Worm (Caenorhabditis elegans) whole organism, L1 larva: ENCODE results near the gene F17E9.18.

Experiments
- F16B12.6 ChIP-seq: fragments of 150-350 bp; optimal IDR thresholded peaks from 2 replicates; lab custom pipeline; 2014; ENCODE audit warnings: missing biosample characterization, missing genetic modification characterization
- ceh-82 ChIP-seq, 3 experiments: fragments of 150-350 bp in 1 of 3; sonication (generic microtip) in 2 of 3; optimal IDR thresholded peaks; 2 replicates each; lab custom pipeline; 2014 to 2017; ENCODE audit warnings: missing biosample characterization in 3 of 3, missing genetic modification characterization in 3 of 3
- dpl-1 ChIP-seq, 3 experiments: fragments of 150-350 bp in 2 of 3; sonication (generic microtip) in 1 of 3; optimal IDR thresholded peaks; 2 replicates each; lab custom pipeline; 2014 to 2017; ENCODE audit warnings: missing biosample characterization in 3 of 3, missing genetic modification characterization in 3 of 3, missing genetic modification reagents in 3 of 3
- nhr-76 ChIP-seq: sonication (generic microtip); optimal IDR thresholded peaks from 2 replicates; lab custom pipeline; 2017; ENCODE audit warnings: missing biosample characterization, missing genetic modification characterization
- vab-15 ChIP-seq: sonication (generic microtip); optimal IDR thresholded peaks from 2 replicates; lab custom pipeline; 2017; ENCODE audit warnings: missing genotype, mild to moderate bottlenecking, missing genetic modification characterization, missing compliant biosample characterization
- xbp-1 ChIP-seq: sonication (generic microtip); optimal IDR thresholded peaks from 2 replicates; lab custom pipeline; 2016; ENCODE audit warnings: missing genetic modification characterization, missing compliant biosample characterization
- ztf-11 ChIP-seq, 2 experiments: sonication (generic microtip); optimal IDR thresholded peaks; 2 replicates each; lab custom pipeline; 2016 to 2017; ENCODE audit warnings: missing genetic modification characterization in 2 of 2, missing biosample characterization in 1 of 2, missing compliant biosample characterization in 1 of 2
- ztf-4 ChIP-seq: fragments of 150-350 bp; optimal IDR thresholded peaks from 2 replicates; lab custom pipeline; 2014; ENCODE audit warnings: missing biosample characterization, missing genetic modification characterization

DNA sequence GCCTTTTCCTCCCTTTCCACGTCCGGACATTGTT lies 13.2 kb downstream of the F17E9.18 start, which contains the start of gene his-31:
- TF ChIP-seq ceh-82 (tag; optimal IDR thresholded peaks at IDR 0.05; lab: Kevin White, UChicago) (no peak), nhr-76 (tag; lab: Kevin White, UChicago) (no peak), ztf-4 (tag; lab: Kevin White, UChicago) (no peak), F16B12.6 (tag; lab: Kevin White, UChicago) (no peak), xbp-1 (tag; lab: Kevin White, UChicago) (no peak), dpl-1 (GFP tag; optimal IDR thresholded peaks at IDR 0.05; lab: Kevin White, UChicago) (no peak), vab-15 (no peak), ztf-11 (tag; optimal IDR thresholded peaks at IDR 0.05; lab: Kevin White, UChicago) (no peak)
